Worm (Caenorhabditis elegans) whole organism, L4/young adult: ENCODE data around the gene C16C8.12.

Source experiments
- W03F9.2 ChIP-seq: fragments of 150-350 bp; optimal IDR thresholded peaks from 2 replicates; lab custom pipeline; 2014; ENCODE audit warnings: missing biosample characterization, missing genetic modification characterization
- dao-5 ChIP-seq: sonication (generic microtip); optimal IDR thresholded peaks from 2 replicates; lab custom pipeline; 2016; ENCODE audit warnings: missing genotype, missing genetic modification characterization, moderate library complexity, missing compliant biosample characterization

DNA sequence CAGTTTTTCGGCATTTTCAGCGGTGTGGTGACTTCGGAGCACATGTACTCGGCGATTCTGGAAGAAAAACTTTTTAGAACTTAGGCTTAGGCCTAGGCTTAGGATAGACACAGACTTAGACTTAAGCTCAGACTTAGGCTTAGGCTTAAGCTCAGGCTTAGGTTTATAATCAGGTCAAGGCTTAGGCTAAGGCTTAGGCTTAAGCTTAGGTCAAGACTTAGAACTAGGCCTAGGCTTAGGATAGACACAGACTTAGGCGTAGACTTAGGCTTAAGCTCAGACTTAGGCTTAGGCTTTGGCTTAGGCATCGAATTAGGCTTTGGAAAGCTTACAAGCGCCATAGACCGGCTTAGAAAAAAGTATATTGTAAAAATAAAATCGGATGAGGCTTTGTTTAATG is 24.0 kb downstream of the C16C8.12 start:
- no peak for TF ChIP-seq W03F9.2 (tag; lab: Kevin White, UChicago)
- TF ChIP-seq dao-5 (tag; lab: Kevin White, UChicago): no peak
